Worm (Caenorhabditis elegans) whole organism, L4 larva: Measurements from ENCODE around the gene tebp-1.

Source experiments
- F37D6.2 ChIP-seq: sonication (generic microtip); optimal IDR thresholded peaks from 2 replicates; lab custom pipeline; 2016; ENCODE audit warnings: mild to moderate bottlenecking, missing genetic modification characterization, missing compliant biosample characterization
- T26A8.4 ChIP-seq: fragments of 200-800 bp; sonication (Bioruptor generic); IDR thresholded peaks from 2 replicates; pipeline ENCODE4 v1.3.6; 2022; ENCODE audit warnings: missing genetic modification characterization, missing compliant biosample characterization
- Y105C5A.15 ChIP-seq: fragments of 200-800 bp; sonication (Bioruptor generic); IDR thresholded peaks from 2 replicates; pipeline ENCODE4 v1.3.6; 2022; ENCODE audit warnings: missing genetic modification characterization, missing compliant biosample characterization
- ZK546.5 ChIP-seq, 2 experiments: sonication (generic microtip); optimal IDR thresholded peaks; 2 replicates each; lab custom pipeline; 2017; ENCODE audit warnings: missing biosample characterization in 2 of 2, missing genetic modification characterization in 2 of 2
- aha-1 ChIP-seq: fragments of 150-350 bp; peaks from one replicate; lab custom pipeline; 2014; ENCODE audit warnings: missing biosample characterization, missing genetic modification characterization
- ceh-20 ChIP-seq: fragments of 200-800 bp; sonication (Bioruptor generic); IDR thresholded peaks from 2 replicates; pipeline ENCODE4 v1.3.6; 2022; ENCODE audit warnings: missing genetic modification reagents, missing genetic modification characterization, missing compliant biosample characterization
- ceh-28 ChIP-seq: fragments of 150-350 bp; optimal IDR thresholded peaks from 2 replicates; lab custom pipeline; 2014; ENCODE audit warnings: missing biosample characterization, missing genetic modification reagents, missing genetic modification characterization
- ceh-82 ChIP-seq: sonication (generic microtip); optimal IDR thresholded peaks from 2 replicates; lab custom pipeline; 2017; ENCODE audit warnings: missing biosample characterization, missing genetic modification characterization
- daf-12 ChIP-seq: fragments of 150-350 bp; optimal IDR thresholded peaks from 2 replicates; lab custom pipeline; 2014; ENCODE audit warnings: missing biosample characterization, missing genetic modification reagents, missing genetic modification characterization
- daf-16 ChIP-seq, 3 experiments: sonication (generic microtip); optimal IDR thresholded peaks; 2 replicates each; lab custom pipeline; 2016 to 2017; ENCODE audit warnings: missing genetic modification characterization in 3 of 3, missing genetic modification reagents in 3 of 3, mild to moderate bottlenecking in 2 of 3, missing compliant biosample characterization in 2 of 3, missing biosample characterization in 1 of 3, moderate library complexity in 1 of 3
- dmd-6 ChIP-seq: fragments of 200-800 bp; sonication (Bioruptor generic); IDR thresholded peaks from 2 replicates; pipeline ENCODE4 v1.3.6; 2022; ENCODE audit warnings: missing genetic modification reagents, missing genetic modification characterization, missing compliant biosample characterization
- dpl-1 ChIP-seq: fragments of 150-350 bp; optimal IDR thresholded peaks from 2 replicates; lab custom pipeline; 2014; ENCODE audit warnings: missing biosample characterization, missing genetic modification reagents, missing genetic modification characterization
- dve-1 ChIP-seq: sonication (generic microtip); optimal IDR thresholded peaks from 2 replicates; lab custom pipeline; 2017; ENCODE audit warnings: antibody characterized with exemption, mild to moderate bottlenecking, missing genetic modification characterization, missing compliant biosample characterization; ENCODE audit not compliant: insufficient read depth
- egl-27 ChIP-seq: sonication (generic microtip); optimal IDR thresholded peaks from 3 replicates; lab custom pipeline; 2017; ENCODE audit warnings: missing biosample characterization, missing genetic modification reagents, missing genetic modification characterization
- egl-43 ChIP-seq: fragments of 200-800 bp; sonication (Bioruptor generic); IDR thresholded peaks from 2 replicates; pipeline ENCODE4 v1.3.6; 2022; ENCODE audit warnings: missing genetic modification reagents, missing genetic modification characterization, missing compliant biosample characterization
- fkh-10 ChIP-seq: fragments of 150-350 bp; optimal IDR thresholded peaks from 2 replicates; lab custom pipeline; 2014; ENCODE audit warnings: missing biosample characterization, missing genetic modification reagents, missing genetic modification characterization
- hif-1 ChIP-seq, 2 experiments: sonication (generic microtip); optimal IDR thresholded peaks; 2 replicates each; lab custom pipeline; 2016 to 2017; ENCODE audit warnings: missing compliant biosample characterization in 2 of 2, missing genetic modification characterization in 2 of 2, missing genetic modification reagents in 2 of 2, missing genotype in 2 of 2, mild to moderate bottlenecking in 1 of 2
- hlh-11 ChIP-seq: fragments of 200-800 bp; sonication (Bioruptor generic); optimal IDR thresholded peaks from 2 replicates; lab custom pipeline; 2018; ENCODE audit warnings: mild to moderate bottlenecking, missing genetic modification characterization, missing compliant biosample characterization
- hlh-30 ChIP-seq: sonication (generic microtip); optimal IDR thresholded peaks from 2 replicates; lab custom pipeline; 2017; ENCODE audit warnings: antibody characterized with exemption, mild to moderate bottlenecking, missing genetic modification characterization, missing compliant biosample characterization; ENCODE audit not compliant: insufficient read depth
- lim-7 ChIP-seq: fragments of 200-800 bp; sonication (Bioruptor generic); IDR thresholded peaks from 2 replicates; pipeline ENCODE4 v1.3.6; 2022; ENCODE audit warnings: missing genetic modification characterization, missing compliant biosample characterization
- lin-1 ChIP-seq: fragments of 200-800 bp; sonication (Bioruptor generic); IDR thresholded peaks from 2 replicates; pipeline ENCODE4 v1.3.6; 2022; ENCODE audit warnings: missing genetic modification reagents, missing genetic modification characterization, missing compliant biosample characterization
- lin-13 ChIP-seq: fragments of 150-350 bp; optimal IDR thresholded peaks from 2 replicates; lab custom pipeline; 2014; ENCODE audit warnings: missing biosample characterization, missing genetic modification reagents, missing genetic modification characterization
- lin-38 ChIP-seq: fragments of 200-800 bp; sonication (Bioruptor generic); IDR thresholded peaks from 2 replicates; pipeline ENCODE4 v1.3.6; 2022; ENCODE audit warnings: missing genetic modification reagents, missing genetic modification characterization, missing compliant biosample characterization
- lsy-2 ChIP-seq, 2 experiments: fragments of 150-350 bp in 1 of 2; sonication (generic microtip) in 1 of 2; optimal IDR thresholded peaks; 2 replicates each; lab custom pipeline; 2014 to 2017; ENCODE audit warnings: missing biosample characterization in 2 of 2, missing genetic modification characterization in 2 of 2
- madf-5 ChIP-seq, 2 experiments: fragments of 200-800 bp; sonication (Bioruptor generic); IDR thresholded peaks; 2 replicates each; pipeline ENCODE4 v1.3.6; 2022; ENCODE audit warnings: missing compliant biosample characterization in 2 of 2, missing genetic modification characterization in 2 of 2
- mdl-1 ChIP-seq, 2 experiments: fragments of 150-350 bp in 1 of 2; sonication (generic microtip) in 1 of 2; optimal IDR thresholded peaks; 2 replicates each; lab custom pipeline; 2014 to 2017; ENCODE audit warnings: missing biosample characterization in 2 of 2, missing genetic modification characterization in 2 of 2
- mep-1 ChIP-seq: fragments of 150-350 bp; sonication (generic microtip); optimal IDR thresholded peaks from 3 replicates; lab custom pipeline; 2014; ENCODE audit warnings: missing biosample characterization, missing genetic modification characterization
- mes-2 ChIP-seq: sonication (generic microtip); optimal IDR thresholded peaks from 2 replicates; lab custom pipeline; 2016; ENCODE audit warnings: missing genotype, mild to moderate bottlenecking, missing genetic modification characterization, missing compliant biosample characterization; ENCODE audit not compliant: poor library complexity, severe bottlenecking
- mxl-3 ChIP-seq: fragments of 200-800 bp; sonication (Bioruptor generic); optimal IDR thresholded peaks from 2 replicates; lab custom pipeline; 2018; ENCODE audit warnings: mild to moderate bottlenecking, missing genetic modification characterization, missing compliant biosample characterization
- nhr-102 ChIP-seq: sonication (generic microtip); optimal IDR thresholded peaks from 2 replicates; lab custom pipeline; 2016; ENCODE audit warnings: mild to moderate bottlenecking, missing genetic modification characterization, moderate library complexity, missing compliant biosample characterization
- nhr-11 ChIP-seq: fragments of 150-350 bp; optimal IDR thresholded peaks from 2 replicates; lab custom pipeline; 2014; ENCODE audit warnings: missing biosample characterization, missing genetic modification characterization
- nhr-237 ChIP-seq: sonication (generic microtip); optimal IDR thresholded peaks from 2 replicates; lab custom pipeline; 2017; ENCODE audit warnings: missing biosample characterization, missing genetic modification characterization
- nhr-25 ChIP-seq: sonication (generic microtip); optimal IDR thresholded peaks from 2 replicates; lab custom pipeline; 2017; ENCODE audit warnings: missing genetic modification characterization, mild to moderate bottlenecking, missing compliant biosample characterization, antibody characterized with exemption, moderate library complexity, borderline replicate concordance; ENCODE audit not compliant: insufficient read depth
- nhr-28 ChIP-seq: fragments of 150-350 bp; optimal IDR thresholded peaks from 2 replicates; lab custom pipeline; 2014; ENCODE audit warnings: missing biosample characterization, missing genetic modification characterization
- nhr-48 ChIP-seq: sonication (generic microtip); optimal IDR thresholded peaks from 2 replicates; lab custom pipeline; 2016; ENCODE audit warnings: mild to moderate bottlenecking, missing genetic modification characterization, missing compliant biosample characterization
- nhr-6 ChIP-seq: fragments of 150-350 bp; optimal IDR thresholded peaks from 2 replicates; lab custom pipeline; 2014; ENCODE audit warnings: missing biosample characterization, missing genetic modification characterization
- nhr-77 ChIP-seq: fragments of 150-350 bp; optimal IDR thresholded peaks from 2 replicates; lab custom pipeline; 2014; ENCODE audit warnings: missing biosample characterization, missing genetic modification characterization
- pha-4 ChIP-seq, 2 experiments: fragments of 150-350 bp in 1 of 2; fragments of 200-800 bp in 1 of 2; sonication (Bioruptor generic) in 1 of 2; IDR thresholded peaks in 1 of 2; optimal IDR thresholded peaks in 1 of 2; 2 replicates each; pipeline versions ENCODE4 v1.3.6 to Lab custom; 2014 to 2022; ENCODE audit warnings: missing genetic modification characterization in 2 of 2, missing genetic modification reagents in 2 of 2, missing biosample characterization in 1 of 2, missing compliant biosample characterization in 1 of 2
- rbr-2 ChIP-seq: sonication (generic microtip); optimal IDR thresholded peaks from 2 replicates; lab custom pipeline; 2016; ENCODE audit warnings: missing genotype, missing genetic modification characterization, missing compliant biosample characterization
- set-16 ChIP-seq: fragments of 200-800 bp; sonication (Bioruptor generic); IDR thresholded peaks from 2 replicates; pipeline ENCODE4 v1.3.6; 2022; ENCODE audit warnings: missing genetic modification reagents, missing genetic modification characterization, missing compliant biosample characterization
- spr-1 ChIP-seq: sonication (generic microtip); optimal IDR thresholded peaks from 2 replicates; lab custom pipeline; 2016; ENCODE audit warnings: mild to moderate bottlenecking, missing genetic modification characterization, missing compliant biosample characterization
- spr-3 ChIP-seq: fragments of 200-800 bp; sonication (Bioruptor generic); optimal IDR thresholded peaks from 2 replicates; lab custom pipeline; 2018; ENCODE audit warnings: mild to moderate bottlenecking, missing genetic modification characterization, missing compliant biosample characterization
- unc-130 ChIP-seq: sonication (generic microtip); optimal IDR thresholded peaks from 2 replicates; lab custom pipeline; 2016; ENCODE audit warnings: missing genetic modification reagents, missing genetic modification characterization, missing compliant biosample characterization
- unc-62 ChIP-seq, 3 experiments: fragments of 150-350 bp in 1 of 3; sonication (generic microtip); optimal IDR thresholded peaks in 2 of 3; peaks in 1 of 3; 1 replicate in 1 of 3; 2 replicates in 2 of 3; lab custom pipeline; 2014 to 2017; ENCODE audit warnings: missing biosample characterization in 3 of 3, missing genetic modification characterization in 3 of 3, missing genetic modification reagents in 3 of 3, missing genotype in 1 of 3
- vab-7 ChIP-seq: fragments of 200-800 bp; sonication (Bioruptor generic); IDR thresholded peaks from 2 replicates; pipeline ENCODE4 v1.3.6; 2022; ENCODE audit warnings: missing genetic modification reagents, missing genetic modification characterization, missing compliant biosample characterization

tebp-1 gene

ce11 chrII:14357936-14358416 lies 3.8 kb upstream of the tebp-1 start, which contains the start of the genes agl-1 and pfs-2:
Gene agl-1 (minus strand): TSS chrII:14358113.
Gene pfs-2 (plus strand): TSS chrII:14358366.
- TF ChIP-seq nhr-102 (peak; percentile 16), daf-16 (GFP tag; optimal IDR thresholded peaks at IDR 0.05; lab: Kevin White, UChicago) (no peak), daf-16 (tag; optimal IDR thresholded peaks at IDR 0.05; lab: Kevin White, UChicago) (peak; percentile 16), mes-2 (peak; percentile 78), hlh-30 (tag; lab: Kevin White, UChicago) (peak; percentile 95), dve-1 (tag; lab: Kevin White, UChicago) (peak; percentile 59), hlh-11 (tag; lab: Kevin White, UChicago) (peak; percentile 57), set-16 (GFP tag; lab: Robert Waterston, UW) (no peak), vab-7 (GFP tag; lab: Robert Waterston, UW) (no peak), mep-1 (tag; lab: Kevin White, UChicago) (peak; percentile 85), ZK546.5 (tag; optimal IDR thresholded peaks at IDR 0.05; lab: Kevin White, UChicago) (peak in 1 of 2 experiments; percentile 58), daf-12 (tag; lab: Kevin White, UChicago) (no peak), lin-13 (peak; percentile 12), Y105C5A.15 (no peak), egl-43 (GFP tag; lab: Robert Waterston, UW) (no peak), lsy-2 (tag; optimal IDR thresholded peaks at IDR 0.05; lab: Kevin White, UChicago) (peak; percentile 27 to 93), aha-1 (tag; lab: Kevin White, UChicago) (peak; percentile 98), lin-38 (GFP tag; lab: Robert Waterston, UW) (peak; percentile 77), nhr-11 (peak; percentile 47), hif-1 (tag; optimal IDR thresholded peaks at IDR 0.05; lab: Kevin White, UChicago) (peak in 1 of 2 experiments; percentile 96), madf-5 (GFP tag; IDR thresholded peaks at IDR 0.05; lab: Robert Waterston, UW) (no peak), dmd-6 (GFP tag; lab: Robert Waterston, UW) (0 out of 2 replicates have a peak, but pooled peaks have one; percentile 15), lin-1 (GFP tag; lab: Robert Waterston, UW) (no peak), ceh-82 (no peak), nhr-28 (tag; lab: Kevin White, UChicago) (peak; percentile 44), spr-1 (tag; lab: Kevin White, UChicago) (peak; percentile 50), T26A8.4 (GFP tag; lab: Robert Waterston, UW) (0 out of 2 replicates have a peak, but pooled peaks have one; percentile 24), ceh-28 (tag; lab: Kevin White, UChicago) (peak; percentile 59), mdl-1 (tag; optimal IDR thresholded peaks at IDR 0.05; lab: Kevin White, UChicago) (peak; percentile 10 to 85), mxl-3 (GFP tag; lab: Kevin White, UChicago) (peak; percentile 78), pha-4 (GFP tag; IDR thresholded peaks at IDR 0.05; lab: Robert Waterston, UW) (no peak), pha-4 (tag; optimal IDR thresholded peaks at IDR 0.05; lab: Kevin White, UChicago) (peak; percentile 65), ceh-20 (0 out of 2 replicates have a peak, but pooled peaks have one; percentile 30), fkh-10 (GFP tag; lab: Kevin White, UChicago) (peak; percentile 35), dpl-1 (GFP tag; lab: Kevin White, UChicago) (peak; percentile 93), lim-7 (GFP tag; lab: Robert Waterston, UW) (peak; percentile 19; the same call in 1 of the 2 replicates), rbr-2 (tag; lab: Kevin White, UChicago) (peak; percentile 68), F37D6.2 (peak; percentile 9), nhr-77 (peak; percentile 64)

ce11 chrII:14359007-14359406 lies 2.8 kb upstream of the tebp-1 start:
- TF ChIP-seq nhr-237 (tag; lab: Kevin White, UChicago): no peak
- TF ChIP-seq nhr-6 (tag; lab: Kevin White, UChicago): no peak
- peak in 1 of 2 experiments; percentile 77 for TF ChIP-seq unc-62 (GFP tag; optimal IDR thresholded peaks at IDR 0.05 in 1 of 2; lab: Kevin White, UChicago)
- no peak for TF ChIP-seq unc-62 (tag; optimal IDR thresholded peaks at IDR 0.05; lab: Kevin White, UChicago)
- TF ChIP-seq spr-3 (GFP tag; lab: Kevin White, UChicago): no peak
- no peak for TF ChIP-seq ceh-28 (tag; lab: Kevin White, UChicago)
- TF ChIP-seq dpl-1 (GFP tag; lab: Kevin White, UChicago): no peak
- no peak for TF ChIP-seq nhr-25 (tag; lab: Kevin White, UChicago)
- peak; percentile 83 for TF ChIP-seq aha-1 (tag; lab: Kevin White, UChicago)
- no peak for TF ChIP-seq egl-27
- TF ChIP-seq nhr-48 (tag; lab: Kevin White, UChicago): no peak
- TF ChIP-seq nhr-28 (tag; lab: Kevin White, UChicago): no peak
- no peak for TF ChIP-seq rbr-2 (tag; lab: Kevin White, UChicago)
- TF ChIP-seq lin-13: no peak
- no peak for TF ChIP-seq unc-130 (GFP tag; lab: Kevin White, UChicago)
